Worm (Caenorhabditis elegans): ENCODE data around the gene dib-1.

DNA sequence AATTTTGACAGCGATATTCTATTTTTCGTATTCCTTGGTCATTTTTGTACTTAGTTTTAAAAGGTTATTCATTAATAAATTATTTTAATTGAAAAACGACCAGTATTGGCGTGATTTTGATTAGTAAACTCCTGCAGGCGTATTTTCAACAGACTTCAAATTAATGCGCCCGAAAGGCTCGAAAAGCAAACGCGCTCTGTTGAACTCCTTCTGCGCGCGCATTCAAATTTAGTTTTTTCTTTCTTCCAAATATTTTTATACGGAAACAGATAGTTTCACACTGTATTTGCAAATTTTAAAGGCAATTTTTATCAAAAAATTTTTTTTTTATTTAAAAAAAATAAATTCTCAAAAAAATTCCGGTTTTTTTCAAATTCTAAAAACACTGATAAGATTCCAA lies 25.4 kb downstream of the dib-1 start:
- no peak for TF ChIP-seq egl-27 (tag; optimal IDR thresholded peaks at IDR 0.05)
- no peak for TF ChIP-seq daf-8 (GFP tag; IDR thresholded peaks at IDR 0.05)
- TF ChIP-seq mep-1 (tag; optimal IDR thresholded peaks at IDR 0.05), result no peak
- no peak for TF ChIP-seq daf-12 (tag; optimal IDR thresholded peaks at IDR 0.05)
- no peak for TF ChIP-seq mdl-1 (tag; optimal IDR thresholded peaks at IDR 0.05)
- TF ChIP-seq hlh-11 (tag; optimal IDR thresholded peaks at IDR 0.05), result no peak
- no peak for TF ChIP-seq ceh-32 (tag; optimal IDR thresholded peaks at IDR 0.05; ENCODE audit: poor library complexity)
- no peak for TF ChIP-seq pqm-1 (tag; optimal IDR thresholded peaks at IDR 0.05)
- no peak for TF ChIP-seq jun-1 (tag; optimal IDR thresholded peaks at IDR 0.05)

Data from whole organism, L4 larva.